Worm (Caenorhabditis elegans): ENCODE data around the gene acly-2.

Gene acly-2

ce11 chrV:13075432-13075831 lies 40.9 kb upstream of the acly-2 start:
- no peak for TF ChIP-seq ceh-2 (tag; optimal IDR thresholded peaks at IDR 0.05)
- no peak for TF ChIP-seq nhr-11 (tag; optimal IDR thresholded peaks at IDR 0.05)
- no peak for TF ChIP-seq elt-4 (tag; optimal IDR thresholded peaks at IDR 0.05)
- TF ChIP-seq ztf-16 (tag; optimal IDR thresholded peaks at IDR 0.05), result no peak
- TF ChIP-seq dmd-4 (tag; optimal IDR thresholded peaks at IDR 0.05; ENCODE audit: borderline replicate concordance), result no peak
- no peak for TF ChIP-seq fkh-6 (tag; optimal IDR thresholded peaks at IDR 0.05)
- TF ChIP-seq pqm-1 (tag; optimal IDR thresholded peaks at IDR 0.05), result no peak
- TF ChIP-seq ceh-34 (tag; optimal IDR thresholded peaks at IDR 0.05), result no peak
- TF ChIP-seq sox-2 (GFP tag; IDR thresholded peaks at IDR 0.05), result no peak
- no peak for TF ChIP-seq ceh-19 (GFP tag; optimal IDR thresholded peaks at IDR 0.05)
- no peak for TF ChIP-seq ahr-1 (tag; optimal IDR thresholded peaks at IDR 0.05)
- TF ChIP-seq T23F11.4 (GFP tag; optimal IDR thresholded peaks at IDR 0.05), result no peak
- no peak for TF ChIP-seq rnt-1 (tag; optimal IDR thresholded peaks at IDR 0.05)
- TF ChIP-seq ama-1 (optimal IDR thresholded peaks at IDR 0.05), result no peak
- no peak for TF ChIP-seq pros-1 (tag; optimal IDR thresholded peaks at IDR 0.05)
- TF ChIP-seq ceh-18 (tag; optimal IDR thresholded peaks at IDR 0.05), result no peak
- TF ChIP-seq nfya-1 (tag; optimal IDR thresholded peaks at IDR 0.05), result no peak
- no peak for TF ChIP-seq Y22D7AL.16 (tag; optimal IDR thresholded peaks at IDR 0.05)
- no peak for TF ChIP-seq fax-1 (tag; optimal IDR thresholded peaks at IDR 0.05)
- no peak for TF ChIP-seq ceh-22 (tag; optimal IDR thresholded peaks at IDR 0.05)

- TF ChIP-seq hlh-6 (tag; optimal IDR thresholded peaks at IDR 0.05) (no peak), fkh-10 (GFP tag; optimal IDR thresholded peaks at IDR 0.05) (no peak), unc-55 (GFP tag; optimal IDR thresholded peaks at IDR 0.05) (no peak), hlh-15 (tag; optimal IDR thresholded peaks at IDR 0.05) (no peak), hlh-30 (tag; optimal IDR thresholded peaks at IDR 0.05; ENCODE audit: insufficient read depth) (no peak), elt-2 (tag; optimal IDR thresholded peaks at IDR 0.05) (no peak), mec-3 (tag; optimal IDR thresholded peaks at IDR 0.05; ENCODE audit: borderline replicate concordance) (no peak), fax-1 (tag; optimal IDR thresholded peaks at IDR 0.05) (no peak), lim-6 (tag; optimal IDR thresholded peaks at IDR 0.05) (no peak), lin-11 (tag; optimal IDR thresholded peaks at IDR 0.05) (no peak), dmd-4 (tag; optimal IDR thresholded peaks at IDR 0.05; ENCODE audit: borderline replicate concordance) (no peak), sox-2 (GFP tag; IDR thresholded peaks at IDR 0.05) (no peak), C08G9.2 (tag; optimal IDR thresholded peaks at IDR 0.05) (no peak), ref-2 (tag; optimal IDR thresholded peaks at IDR 0.05) (no peak), odd-2 (tag; optimal IDR thresholded peaks at IDR 0.05) (no peak), nfya-1 (tag; optimal IDR thresholded peaks at IDR 0.05) (no peak), fkh-6 (tag; optimal IDR thresholded peaks at IDR 0.05) (no peak), dve-1 (tag; optimal IDR thresholded peaks at IDR 0.05) (no peak), pag-3 (tag; optimal IDR thresholded peaks at IDR 0.05; ENCODE audit: borderline replicate concordance) (no peak), hlh-8 (tag; optimal IDR thresholded peaks at IDR 0.05) (no peak)
These were observed 35.0 kb upstream of the acly-2 start for ce11 chrV:13081197-13081747.

- TF ChIP-seq lim-6 (tag; optimal IDR thresholded peaks at IDR 0.05) (no peak), ztf-16 (tag; optimal IDR thresholded peaks at IDR 0.05) (no peak), dve-1 (tag; optimal IDR thresholded peaks at IDR 0.05) (no peak), hlh-13 (GFP tag; optimal IDR thresholded peaks at IDR 0.05) (no peak), pax-1 (tag; optimal IDR thresholded peaks at IDR 0.05) (no peak), pha-4 (tag; optimal IDR thresholded peaks at IDR 0.05) (no peak), eyg-1 (tag; optimal IDR thresholded peaks at IDR 0.05) (no peak), elt-4 (tag; optimal IDR thresholded peaks at IDR 0.05) (no peak), tbx-7 (tag; optimal IDR thresholded peaks at IDR 0.05) (no peak), pros-1 (tag; optimal IDR thresholded peaks at IDR 0.05) (no peak), npax-4 (tag; optimal IDR thresholded peaks at IDR 0.05) (no peak), pat-9 (tag; optimal IDR thresholded peaks at IDR 0.05) (peak; percentile 0), ceh-48 (tag; optimal IDR thresholded peaks at IDR 0.05) (no peak), che-1 (tag; optimal IDR thresholded peaks at IDR 0.05) (no peak), zip-5 (tag; optimal IDR thresholded peaks at IDR 0.05) (no peak), hlh-15 (tag; optimal IDR thresholded peaks at IDR 0.05) (no peak), sdc-2 (tag; optimal IDR thresholded peaks at IDR 0.05) (no peak), unc-42 (tag; optimal IDR thresholded peaks at IDR 0.05) (peak; percentile 41), pag-3 (tag; optimal IDR thresholded peaks at IDR 0.05; ENCODE audit: borderline replicate concordance) (no peak), gmeb-2 (tag; optimal IDR thresholded peaks at IDR 0.05) (no peak), dmd-4 (tag; optimal IDR thresholded peaks at IDR 0.05; ENCODE audit: borderline replicate concordance) (no peak), ceh-22 (tag; optimal IDR thresholded peaks at IDR 0.05) (no peak), C38D4.7 (GFP tag; optimal IDR thresholded peaks at IDR 0.05) (no peak)
These were observed 33.7 kb upstream of the acly-2 start, which contains the start of gene C34B4.2 for ce11 chrV:13082442-13083126. C34B4.2 (plus strand) TSS chrV:13083055.
